Worm (Caenorhabditis elegans) whole organism, young adult: ENCODE measurements around the gene ndab-2.
A peak's percentile ranks its signal among the peaks of the same experiment; 100 is the strongest.

Source experiments
- C06A6.2 ChIP-seq: fragments of 200-800 bp; sonication (Bioruptor generic); conservative IDR thresholded peaks from 2 replicates; pipeline ENCODE4 v1.3.6; 2022; ENCODE audit warnings: missing genetic modification characterization, missing compliant biosample characterization
- F33H1.4 ChIP-seq: fragments of 200-800 bp; sonication (Bioruptor generic); IDR thresholded peaks from 2 replicates; pipeline ENCODE4 v1.3.6; 2022; ENCODE audit warnings: missing genetic modification reagents, missing genetic modification characterization, missing compliant biosample characterization
- F37B4.10 ChIP-seq: fragments of 200-800 bp; sonication (Bioruptor generic); IDR thresholded peaks from 2 replicates; pipeline ENCODE4 v1.3.6; 2022; ENCODE audit warnings: missing genetic modification characterization, missing compliant biosample characterization
- F39B2.1 ChIP-seq: fragments of 200-800 bp; sonication (Bioruptor generic); IDR thresholded peaks from 2 replicates; pipeline ENCODE4 v1.3.6; 2022; ENCODE audit warnings: missing genetic modification reagents, missing genetic modification characterization, missing compliant biosample characterization
- K11D2.4 ChIP-seq: fragments of 200-800 bp; sonication (Bioruptor generic); IDR thresholded peaks from 2 replicates; pipeline ENCODE4 v1.3.6; 2022; ENCODE audit warnings: missing genetic modification reagents, missing genetic modification characterization, missing compliant biosample characterization
- K12H6.12 ChIP-seq: fragments of 200-800 bp; sonication (Bioruptor generic); optimal IDR thresholded peaks from 2 replicates; lab custom pipeline; 2018; ENCODE audit warnings: mild to moderate bottlenecking, missing genetic modification characterization, missing compliant biosample characterization
- Y53G8AR.9 ChIP-seq: fragments of 200-800 bp; sonication (Bioruptor generic); conservative IDR thresholded peaks from 2 replicates; pipeline ENCODE4 v1.3.6; 2022; ENCODE audit warnings: missing genetic modification reagents, missing genetic modification characterization, missing compliant biosample characterization
- Y56A3A.18 ChIP-seq: fragments of 200-800 bp; sonication (Bioruptor generic); IDR thresholded peaks from 2 replicates; pipeline ENCODE4 v1.3.6; 2022; ENCODE audit warnings: missing genetic modification reagents, missing genetic modification characterization, missing compliant biosample characterization
- Y67H2A.10 ChIP-seq: fragments of 200-800 bp; sonication (Bioruptor generic); conservative IDR thresholded peaks from 2 replicates; pipeline ENCODE4 v1.3.6; 2022; ENCODE audit warnings: missing genetic modification reagents, missing genetic modification characterization, missing compliant biosample characterization
- Y95B8A.8 ChIP-seq: fragments of 200-800 bp; sonication (Bioruptor generic); IDR thresholded peaks from 2 replicates; pipeline ENCODE4 v1.3.6; 2022; ENCODE audit warnings: missing genetic modification reagents, missing genetic modification characterization, missing compliant biosample characterization
- ama-1 ChIP-seq, 3 experiments: fragments of 150-350 bp in 1 of 3; sonication (generic microtip) in 2 of 3; optimal IDR thresholded peaks; 2 replicates each; lab custom pipeline; 2014 to 2018; ENCODE audit warnings: missing biosample characterization in 2 of 3, missing genetic modification characterization in 2 of 3, missing genetic modification reagents in 2 of 3
- attf-6 ChIP-seq: fragments of 200-800 bp; sonication (Bioruptor generic); IDR thresholded peaks from 2 replicates; pipeline ENCODE4 v1.3.6; 2022; ENCODE audit warnings: missing genetic modification reagents, missing genetic modification characterization, missing compliant biosample characterization
- ccch-3 ChIP-seq: fragments of 200-800 bp; sonication (Bioruptor generic); optimal IDR thresholded peaks from 2 replicates; lab custom pipeline; 2018; ENCODE audit warnings: mild to moderate bottlenecking, missing genetic modification characterization, missing compliant biosample characterization
- cebp-1 ChIP-seq, 2 experiments: fragments of 200-800 bp in 1 of 2; sonication (Bioruptor generic) in 1 of 2; sonication (generic microtip) in 1 of 2; IDR thresholded peaks in 1 of 2; optimal IDR thresholded peaks in 1 of 2; 2 replicates each; pipeline versions ENCODE4 v1.3.6 to Lab custom; 2017 to 2022; ENCODE audit warnings: missing compliant biosample characterization in 2 of 2, missing genetic modification characterization in 2 of 2, mild to moderate bottlenecking in 1 of 2, missing genetic modification reagents in 1 of 2, moderate library complexity in 1 of 2
- ceh-58 ChIP-seq: fragments of 200-800 bp; sonication (Bioruptor generic); IDR thresholded peaks from 2 replicates; pipeline ENCODE4 v1.3.6; 2022; ENCODE audit warnings: missing genetic modification characterization, missing compliant biosample characterization
- ceh-79 ChIP-seq: sonication (generic microtip); optimal IDR thresholded peaks from 2 replicates; lab custom pipeline; 2017; ENCODE audit warnings: mild to moderate bottlenecking, missing genetic modification characterization, missing compliant biosample characterization
- dpff-1 ChIP-seq: sonication (generic microtip); optimal IDR thresholded peaks from 2 replicates; lab custom pipeline; 2017; ENCODE audit warnings: mild to moderate bottlenecking, missing genetic modification characterization, missing compliant biosample characterization
- dpl-1 ChIP-seq: fragments of 150-350 bp; optimal IDR thresholded peaks from 2 replicates; lab custom pipeline; 2014; ENCODE audit warnings: missing biosample characterization, missing genetic modification reagents, missing genetic modification characterization
- fkh-3 ChIP-seq: sonication (generic microtip); optimal IDR thresholded peaks from 2 replicates; lab custom pipeline; 2016; ENCODE audit warnings: mild to moderate bottlenecking, missing genetic modification characterization, missing compliant biosample characterization
- gei-17 ChIP-seq: fragments of 200-800 bp; sonication (Bioruptor generic); optimal IDR thresholded peaks from 2 replicates; lab custom pipeline; 2018; ENCODE audit warnings: mild to moderate bottlenecking, missing genetic modification characterization, missing compliant biosample characterization
- hrde-1 ChIP-seq: sonication (generic microtip); optimal IDR thresholded peaks from 2 replicates; lab custom pipeline; 2016; ENCODE audit warnings: missing genetic modification characterization, mild to moderate bottlenecking, missing compliant biosample characterization, moderate library complexity, missing genotype, missing genetic modification reagents, borderline replicate concordance
- hsf-1 ChIP-seq: fragments of 200-800 bp; sonication (Bioruptor generic); IDR thresholded peaks from 2 replicates; pipeline ENCODE4 v1.3.6; 2022; ENCODE audit warnings: missing genetic modification reagents, missing genetic modification characterization, missing compliant biosample characterization
- let-526 ChIP-seq: fragments of 200-800 bp; sonication (Bioruptor generic); IDR thresholded peaks from 2 replicates; pipeline ENCODE4 v1.3.6; 2022; ENCODE audit warnings: missing genetic modification reagents, missing genetic modification characterization, missing compliant biosample characterization
- let-607 ChIP-seq, 2 experiments: fragments of 200-800 bp in 1 of 2; sonication (Bioruptor generic) in 1 of 2; sonication (generic microtip) in 1 of 2; optimal IDR thresholded peaks; 2 replicates each; lab custom pipeline; 2016 to 2018; ENCODE audit warnings: mild to moderate bottlenecking in 2 of 2, missing compliant biosample characterization in 2 of 2, missing genetic modification characterization in 2 of 2, moderate library complexity in 2 of 2, missing genotype in 1 of 2
- lin-26 ChIP-seq: fragments of 200-800 bp; sonication (Bioruptor generic); IDR thresholded peaks from 2 replicates; pipeline ENCODE4 v1.3.6; 2022; ENCODE audit warnings: missing genetic modification reagents, missing genetic modification characterization, missing compliant biosample characterization
- lin-54 ChIP-seq: fragments of 200-800 bp; sonication (Bioruptor generic); optimal IDR thresholded peaks from 2 replicates; lab custom pipeline; 2018; ENCODE audit warnings: mild to moderate bottlenecking, missing genetic modification characterization, missing compliant biosample characterization
- lsy-27 ChIP-seq: sonication (generic microtip); optimal IDR thresholded peaks from 2 replicates; lab custom pipeline; 2017; ENCODE audit warnings: missing genetic modification characterization, mild to moderate bottlenecking, missing compliant biosample characterization, antibody characterized with exemption, missing genotype, borderline replicate concordance; ENCODE audit not compliant: insufficient read depth
- madf-10 ChIP-seq: sonication (generic microtip); optimal IDR thresholded peaks from 2 replicates; lab custom pipeline; 2016; ENCODE audit warnings: mild to moderate bottlenecking, missing genetic modification characterization, missing compliant biosample characterization
- madf-6 ChIP-seq: fragments of 200-800 bp; sonication (Bioruptor generic); IDR thresholded peaks from 2 replicates; pipeline ENCODE4 v1.3.6; 2022; ENCODE audit warnings: missing genetic modification reagents, missing genetic modification characterization, missing compliant biosample characterization
- mel-28 ChIP-seq: sonication (generic microtip); optimal IDR thresholded peaks from 2 replicates; lab custom pipeline; 2016; ENCODE audit warnings: borderline replicate concordance, mild to moderate bottlenecking, missing genetic modification characterization, missing compliant biosample characterization
- mes-4 ChIP-seq: sonication (generic microtip); optimal IDR thresholded peaks from 2 replicates; lab custom pipeline; 2016; ENCODE audit warnings: missing genotype, missing genetic modification characterization, missing compliant biosample characterization
- nfya-1 ChIP-seq: sonication (generic microtip); optimal IDR thresholded peaks from 2 replicates; lab custom pipeline; 2017; ENCODE audit warnings: antibody characterized with exemption, missing compliant biosample characterization, missing genetic modification characterization, borderline replicate concordance; ENCODE audit not compliant: insufficient read depth
- nfyb-1 ChIP-seq: fragments of 200-800 bp; sonication (Bioruptor generic); IDR thresholded peaks from 2 replicates; pipeline ENCODE4 v1.3.6; 2022; ENCODE audit warnings: missing genetic modification reagents, missing genetic modification characterization, missing compliant biosample characterization
- nhr-120 ChIP-seq: fragments of 200-800 bp; sonication (Bioruptor generic); IDR thresholded peaks from 2 replicates; pipeline ENCODE4 v1.3.6; 2022; ENCODE audit warnings: missing genetic modification characterization, missing compliant biosample characterization
- nhr-80 ChIP-seq: sonication (generic microtip); optimal IDR thresholded peaks from 2 replicates; lab custom pipeline; 2016; ENCODE audit warnings: missing genetic modification characterization, missing compliant biosample characterization
- rcor-1 ChIP-seq: fragments of 200-800 bp; sonication (Bioruptor generic); IDR thresholded peaks from 2 replicates; pipeline ENCODE4 v1.3.6; 2022; ENCODE audit warnings: missing genetic modification reagents, missing genetic modification characterization, missing compliant biosample characterization
- rec-8 ChIP-seq, 2 experiments: sonication (generic microtip); optimal IDR thresholded peaks; 2 replicates each; lab custom pipeline; 2016; ENCODE audit warnings: mild to moderate bottlenecking in 2 of 2, missing genetic modification characterization in 2 of 2, missing genetic modification reagents in 2 of 2, missing genotype in 2 of 2, missing biosample characterization in 1 of 2, missing compliant biosample characterization in 1 of 2, moderate library complexity in 1 of 2
- snpc-1.1 ChIP-seq: sonication (generic microtip); optimal IDR thresholded peaks from 2 replicates; lab custom pipeline; 2017; ENCODE audit warnings: missing genetic modification characterization, mild to moderate bottlenecking, missing compliant biosample characterization, antibody characterized with exemption, moderate library complexity, missing genotype, missing genetic modification reagents; ENCODE audit not compliant: insufficient read depth
- snpc-3.4 ChIP-seq: sonication (generic microtip); optimal IDR thresholded peaks from 2 replicates; lab custom pipeline; 2017; ENCODE audit warnings: missing genetic modification characterization, mild to moderate bottlenecking, missing compliant biosample characterization, antibody characterized with exemption, moderate library complexity, missing genotype, missing genetic modification reagents
- sptf-2 ChIP-seq: fragments of 200-800 bp; sonication (Bioruptor generic); optimal IDR thresholded peaks from 2 replicates; lab custom pipeline; 2018; ENCODE audit warnings: mild to moderate bottlenecking, missing genetic modification characterization, missing compliant biosample characterization
- tbx-9 ChIP-seq: sonication (generic microtip); optimal IDR thresholded peaks from 2 replicates; lab custom pipeline; 2016; ENCODE audit warnings: borderline replicate concordance, missing genetic modification characterization, inconsistent platforms, missing compliant biosample characterization
- unc-130 ChIP-seq: sonication (generic microtip); optimal IDR thresholded peaks from 2 replicates; lab custom pipeline; 2016; ENCODE audit warnings: missing genetic modification reagents, missing genetic modification characterization, missing compliant biosample characterization
- unc-62 ChIP-seq: fragments of 150-350 bp; optimal IDR thresholded peaks from 2 replicates; lab custom pipeline; 2014; ENCODE audit warnings: missing biosample characterization, missing genetic modification reagents, missing genetic modification characterization
- xnd-1 ChIP-seq: sonication (generic microtip); optimal IDR thresholded peaks from 2 replicates; lab custom pipeline; 2016; ENCODE audit warnings: missing genotype, missing genetic modification reagents, missing genetic modification characterization, missing compliant biosample characterization
- zim-3 ChIP-seq: sonication (generic microtip); optimal IDR thresholded peaks from 2 replicates; lab custom pipeline; 2017; ENCODE audit warnings: mild to moderate bottlenecking, missing genetic modification characterization, moderate library complexity, missing compliant biosample characterization
- ztf-28 ChIP-seq: fragments of 200-800 bp; sonication (Bioruptor generic); IDR thresholded peaks from 2 replicates; pipeline ENCODE4 v1.3.6; 2022; ENCODE audit warnings: missing genetic modification reagents, missing genetic modification characterization, missing compliant biosample characterization

ndab-2 gene

ce11 chrIII:7141285-7141715, 39.3 kb upstream of the ndab-2 start (continued):
- no peak for TF ChIP-seq dpl-1 (GFP tag; lab: Kevin White, UChicago)
- peak; percentile 49 for TF ChIP-seq gei-17 (GFP tag; lab: Kevin White, UChicago)
- no peak for TF ChIP-seq F39B2.1 (GFP tag; lab: Robert Waterston, UW)
- TF ChIP-seq let-607 (tag; optimal IDR thresholded peaks at IDR 0.05; lab: Kevin White, UChicago): peak in 1 of 2 experiments; percentile 30
- TF ChIP-seq nhr-80 (tag; lab: Kevin White, UChicago): peak; percentile 63
- no peak for TF ChIP-seq nfya-1 (tag; lab: Kevin White, UChicago)
- TF ChIP-seq tbx-9 (tag; lab: Kevin White, UChicago): peak; percentile 11
- peak; percentile 67 for TF ChIP-seq lin-26
- peak; percentile 67 for TF ChIP-seq madf-10
- TF ChIP-seq attf-6 (GFP tag; lab: Robert Waterston, UW): peak; percentile 97
- TF ChIP-seq dpff-1 (tag; lab: Kevin White, UChicago): peak; percentile 90
- no peak for TF ChIP-seq Y67H2A.10
- peak; percentile 82 for TF ChIP-seq ama-1 (optimal IDR thresholded peaks at IDR 0.05; lab: Kevin White, UChicago)
- no peak for TF ChIP-seq ama-1 (GFP tag; optimal IDR thresholded peaks at IDR 0.05; lab: Kevin White, UChicago)
- peak; percentile 1 for TF ChIP-seq mes-4 (tag; lab: Kevin White, UChicago)
- TF ChIP-seq F33H1.4: peak; percentile 51; the same call in 1 of the 2 replicates
- TF ChIP-seq snpc-3.4: peak; percentile 99
- peak; percentile 86 for TF ChIP-seq rcor-1 (GFP tag; lab: Robert Waterston, UW)
- peak; percentile 88 for TF ChIP-seq madf-6 (GFP tag; lab: Robert Waterston, UW)
- TF ChIP-seq ccch-3: no peak
- peak; percentile 100 for TF ChIP-seq snpc-1.1 (tag; lab: Kevin White, UChicago)
- TF ChIP-seq nfyb-1: peak; percentile 90
- TF ChIP-seq Y95B8A.8 (GFP tag; lab: Robert Waterston, UW): 0 out of 2 replicates have a peak, but pooled peaks have one; percentile 49
- no peak for TF ChIP-seq rec-8 (tag; optimal IDR thresholded peaks at IDR 0.05; lab: Kevin White, UChicago)
- peak; percentile 22 for TF ChIP-seq xnd-1 (tag; lab: Kevin White, UChicago)
- TF ChIP-seq mel-28 (tag; lab: Kevin White, UChicago): no peak
- peak; percentile 73 for TF ChIP-seq Y53G8AR.9 (GFP tag; lab: Robert Waterston, UW)
- peak; percentile 72; the same call in 1 of the 2 replicates for TF ChIP-seq Y56A3A.18 (GFP tag; lab: Robert Waterston, UW)
- no peak for TF ChIP-seq F37B4.10 (GFP tag; lab: Robert Waterston, UW)
- no peak for TF ChIP-seq K11D2.4 (GFP tag; lab: Robert Waterston, UW)
- peak; percentile 82 for TF ChIP-seq lin-54 (GFP tag; lab: Kevin White, UChicago)
- TF ChIP-seq hsf-1 (GFP tag; lab: Robert Waterston, UW): peak; percentile 75
- TF ChIP-seq zim-3: no peak
- no peak for TF ChIP-seq ceh-58 (GFP tag; lab: Robert Waterston, UW)
- TF ChIP-seq cebp-1 (GFP tag; IDR thresholded peaks at IDR 0.05; lab: Robert Waterston, UW): no peak
- peak; percentile 64 for TF ChIP-seq cebp-1 (tag; optimal IDR thresholded peaks at IDR 0.05; lab: Kevin White, UChicago)
- TF ChIP-seq ztf-28 (GFP tag; lab: Robert Waterston, UW): no peak
- no peak for TF ChIP-seq C06A6.2
- no peak for TF ChIP-seq sptf-2 (GFP tag; lab: Kevin White, UChicago)
- peak; percentile 41 for TF ChIP-seq ceh-79 (tag; lab: Kevin White, UChicago)
- no peak for TF ChIP-seq unc-62 (GFP tag; lab: Kevin White, UChicago)
- peak; percentile 74 for TF ChIP-seq hrde-1
- TF ChIP-seq let-526 (GFP tag; lab: Robert Waterston, UW): no peak
- TF ChIP-seq unc-130: peak; percentile 37
- peak; percentile 21 for TF ChIP-seq lsy-27 (tag; lab: Kevin White, UChicago)
- peak; percentile 92 for TF ChIP-seq fkh-3 (tag; lab: Kevin White, UChicago)
- no peak for TF ChIP-seq K12H6.12
- no peak for TF ChIP-seq nhr-120
